Fruit fly (Drosophila melanogaster) whole organism, adult: ENCODE data around the gene CG13014.

Experiments
- CG11617 ChIP-seq: fragments of 200-800 bp; sonication (Bioruptor generic); optimal IDR thresholded peaks from 2 replicates; lab custom pipeline; 2017; ENCODE audit warnings: mild to moderate bottlenecking, missing biosample characterization, missing genetic modification reagents, missing genetic modification characterization
- CG12768 ChIP-seq: fragments of 200-800 bp; sonication (Bioruptor generic); optimal IDR thresholded peaks from 2 replicates; lab custom pipeline; 2017; ENCODE audit warnings: missing biosample characterization, missing genetic modification characterization, mild to moderate bottlenecking, moderate library complexity, missing genetic modification reagents
- CG14711 ChIP-seq: fragments of 200-800 bp; sonication (Bioruptor generic); optimal IDR thresholded peaks from 2 replicates; lab custom pipeline; 2018; ENCODE audit warnings: missing biosample characterization, mild to moderate bottlenecking, missing genetic modification characterization, moderate library complexity
- CG1620 ChIP-seq: fragments of 200-800 bp; sonication (Bioruptor generic); optimal IDR thresholded peaks from 2 replicates; lab custom pipeline; 2016; ENCODE audit warnings: missing biosample characterization, missing genetic modification characterization
- CG33017 ChIP-seq: fragments of 200-800 bp; sonication (Bioruptor generic); optimal IDR thresholded peaks from 2 replicates; lab custom pipeline; 2018; ENCODE audit warnings: missing biosample characterization, mild to moderate bottlenecking, missing genetic modification characterization, moderate library complexity
- CG5204 ChIP-seq: fragments of 200-800 bp; sonication (Bioruptor generic); optimal IDR thresholded peaks from 2 replicates; lab custom pipeline; 2016; ENCODE audit warnings: missing biosample characterization, missing genetic modification characterization
- CG7045 ChIP-seq: fragments of 200-800 bp; sonication (Bioruptor generic); optimal IDR thresholded peaks from 2 replicates; lab custom pipeline; 2017; ENCODE audit warnings: missing biosample characterization, mild to moderate bottlenecking, missing genetic modification characterization
- CG7101 ChIP-seq: fragments of 200-800 bp; sonication (Bioruptor generic); optimal IDR thresholded peaks from 2 replicates; lab custom pipeline; 2018; ENCODE audit warnings: missing biosample characterization, mild to moderate bottlenecking, missing genetic modification characterization, moderate library complexity
- Clk ChIP-seq: fragments of 200-800 bp; sonication (Bioruptor generic); optimal IDR thresholded peaks from 2 replicates; lab custom pipeline; 2017; ENCODE audit warnings: missing biosample characterization, missing genetic modification characterization
- Crg-1 ChIP-seq: fragments of 200-800 bp; sonication (Bioruptor generic); optimal IDR thresholded peaks from 2 replicates; lab custom pipeline; 2016; ENCODE audit warnings: missing biosample characterization, missing genetic modification characterization
- Hr96 ChIP-seq: fragments of 200-800 bp; sonication (Bioruptor generic); optimal IDR thresholded peaks from 2 replicates; lab custom pipeline; 2016; ENCODE audit warnings: missing biosample characterization, missing genetic modification characterization
- Mnt ChIP-seq: fragments of 200-800 bp; sonication (Bioruptor generic); optimal IDR thresholded peaks from 2 replicates; lab custom pipeline; 2016; ENCODE audit warnings: missing biosample characterization, mild to moderate bottlenecking, missing genetic modification characterization
- bab1 ChIP-seq: fragments of 200-800 bp; sonication (Bioruptor generic); optimal IDR thresholded peaks from 3 replicates; lab custom pipeline; 2019; ENCODE audit warnings: missing biosample characterization, mild to moderate bottlenecking, missing genetic modification characterization, moderate library complexity
- cic ChIP-seq: fragments of 200-800 bp; sonication (Bioruptor generic); optimal IDR thresholded peaks from 2 replicates; lab custom pipeline; 2017; ENCODE audit warnings: missing biosample characterization, mild to moderate bottlenecking, missing genetic modification characterization, moderate library complexity
- cnc ChIP-seq, 2 experiments: fragments of >200 bp; optimal IDR thresholded peaks; 2 replicates each; lab custom pipeline; 2017
- kay ChIP-seq: fragments of 200-800 bp; sonication (Bioruptor generic); peaks from one replicate; lab custom pipeline; 2016; ENCODE audit warnings: missing biosample characterization, missing genetic modification characterization, borderline replicate concordance
- ovo ChIP-seq: fragments of 200-800 bp; sonication (Bioruptor generic); optimal IDR thresholded peaks from 2 replicates; lab custom pipeline; 2016; ENCODE audit warnings: missing biosample characterization, missing genetic modification characterization
- pad ChIP-seq: fragments of 200-800 bp; sonication (Bioruptor generic); optimal IDR thresholded peaks from 3 replicates; lab custom pipeline; 2017; ENCODE audit warnings: missing biosample characterization, missing genetic modification characterization, mild to moderate bottlenecking, moderate library complexity, missing genetic modification reagents
- tj ChIP-seq: fragments of 200-800 bp; sonication (Bioruptor generic); optimal IDR thresholded peaks from 3 replicates; lab custom pipeline; 2017; ENCODE audit warnings: missing biosample characterization, mild to moderate bottlenecking, missing genetic modification characterization, moderate library complexity
- toe ChIP-seq: fragments of 200-800 bp; sonication (Bioruptor generic); optimal IDR thresholded peaks from 2 replicates; lab custom pipeline; 2016; ENCODE audit warnings: missing biosample characterization, missing genetic modification characterization

The CG13014 gene

dm6 chrX:16553542-16554182 lies 34.0 kb upstream of the CG13014 start, which contains the start of gene Arp2:
TSS of gene Arp2 (minus strand) at chrX:16553968.
- no peak for TF ChIP-seq toe (GFP tag; lab: Kevin White, UChicago)
- no peak for TF ChIP-seq CG33017 (tag; lab: Kevin White, UChicago)
- no peak for TF ChIP-seq CG12768 (GFP tag; lab: Kevin White, UChicago)
- no peak for TF ChIP-seq Mnt (GFP tag; lab: Kevin White, UChicago)
- TF ChIP-seq Crg-1: no peak
- TF ChIP-seq Clk (GFP tag; lab: Kevin White, UChicago): no peak

- no peak for TF ChIP-seq CG7045 (GFP tag; lab: Kevin White, UChicago)
- TF ChIP-seq CG14711 (tag; lab: Kevin White, UChicago): peak; percentile 11
- TF ChIP-seq toe (GFP tag; lab: Kevin White, UChicago): no peak
- TF ChIP-seq ovo (GFP tag; lab: Kevin White, UChicago): no peak
- TF ChIP-seq cic (GFP tag; lab: Kevin White, UChicago): peak; percentile 47
- TF ChIP-seq Crg-1: peak; percentile 42
- peak; percentile 58 for TF ChIP-seq CG11617 (GFP tag; lab: Kevin White, UChicago)
- no peak for TF ChIP-seq CG33017 (tag; lab: Kevin White, UChicago)
- peak; percentile 28 for TF ChIP-seq pad (GFP tag; lab: Kevin White, UChicago)
- TF ChIP-seq CG5204 (GFP tag; lab: Kevin White, UChicago): no peak
- peak; percentile 52 for TF ChIP-seq bab1 (GFP tag; lab: Kevin White, UChicago)
- no peak for TF ChIP-seq kay (GFP tag; lab: Kevin White, UChicago)
- TF ChIP-seq CG12768 (GFP tag; lab: Kevin White, UChicago): peak; percentile 3
- TF ChIP-seq Clk (GFP tag; lab: Kevin White, UChicago): no peak
- peak; percentile 58 for TF ChIP-seq CG7101 (tag; lab: Kevin White, UChicago)
- TF ChIP-seq Mnt (GFP tag; lab: Kevin White, UChicago): no peak
- TF ChIP-seq cnc (optimal IDR thresholded peaks at IDR 0.05; lab: Kevin White, UChicago): no peak
- no peak for TF ChIP-seq Hr96 (GFP tag; lab: Kevin White, UChicago)
- peak; percentile 12 for TF ChIP-seq CG1620 (GFP tag; lab: Kevin White, UChicago)
- TF ChIP-seq tj: peak; percentile 82
Measured at dm6 chrX:16559514-16560510, 27.9 kb upstream of the CG13014 start, which contains the start of gene Pp2B-14D. TSS of gene Pp2B-14D (minus strand) at chrX:16560016.

dm6 chrX:16562259-16562658 lies 25.4 kb upstream of the CG13014 start:
- no peak for TF ChIP-seq CG14711 (tag; lab: Kevin White, UChicago)

dm6 chrX:16565377-16565776 lies 22.3 kb upstream of the CG13014 start:
- TF ChIP-seq pad (GFP tag; lab: Kevin White, UChicago) (no peak), kay (GFP tag; lab: Kevin White, UChicago) (peak; percentile 39)

dm6 chrX:16570572-16571224 lies 17.0 kb upstream of the CG13014 start:
- TF ChIP-seq pad (GFP tag; lab: Kevin White, UChicago) (no peak), ovo (GFP tag; lab: Kevin White, UChicago) (no peak), CG5204 (GFP tag; lab: Kevin White, UChicago) (no peak), Clk (GFP tag; lab: Kevin White, UChicago) (no peak), kay (GFP tag; lab: Kevin White, UChicago) (peak; percentile 72)

- TF ChIP-seq tj (no peak), Crg-1 (peak; percentile 46), pad (GFP tag; lab: Kevin White, UChicago) (peak; percentile 14), CG33017 (tag; lab: Kevin White, UChicago) (no peak), CG7045 (GFP tag; lab: Kevin White, UChicago) (no peak), CG7101 (tag; lab: Kevin White, UChicago) (peak; percentile 59), ovo (GFP tag; lab: Kevin White, UChicago) (peak; percentile 50), Clk (GFP tag; lab: Kevin White, UChicago) (no peak), toe (GFP tag; lab: Kevin White, UChicago) (no peak), kay (GFP tag; lab: Kevin White, UChicago) (no peak), cic (GFP tag; lab: Kevin White, UChicago) (no peak), CG5204 (GFP tag; lab: Kevin White, UChicago) (no peak), CG11617 (GFP tag; lab: Kevin White, UChicago) (no peak), CG14711 (tag; lab: Kevin White, UChicago) (no peak), cnc (optimal IDR thresholded peaks at IDR 0.05; lab: Kevin White, UChicago) (no peak)
Measured at dm6 chrX:16573659-16574058, 14.0 kb upstream of the CG13014 start.
